Fruit fly (Drosophila melanogaster) whole organism, prepupa: ENCODE measurements around the gene CG6163.
A peak's percentile ranks its signal among the peaks of the same experiment; 100 is the strongest.

ENCODE experiments used
- CG1621 ChIP-seq: fragments of 200-800 bp; sonication (Bioruptor generic); optimal IDR thresholded peaks from 3 replicates; lab custom pipeline; 2018; ENCODE audit warnings: missing biosample characterization, mild to moderate bottlenecking, missing genetic modification characterization
- CG6808 ChIP-seq: fragments of 200-800 bp; sonication (Bioruptor generic); optimal IDR thresholded peaks from 3 replicates; lab custom pipeline; 2017; ENCODE audit warnings: missing biosample characterization, missing genetic modification characterization, mild to moderate bottlenecking, moderate library complexity, missing genetic modification reagents
- Eip78C ChIP-seq: fragments of 200-800 bp; sonication (Bioruptor generic); peaks from one replicate; lab custom pipeline; 2016; ENCODE audit warnings: missing biosample characterization, missing genetic modification characterization
- Hr39 ChIP-seq: fragments of 200-800 bp; sonication (Bioruptor generic); optimal IDR thresholded peaks from 2 replicates; lab custom pipeline; 2016; ENCODE audit warnings: missing biosample characterization, missing genetic modification characterization
- Lpt ChIP-seq: fragments of 200-800 bp; sonication (Bioruptor generic); optimal IDR thresholded peaks from 3 replicates; lab custom pipeline; 2016; ENCODE audit warnings: missing biosample characterization, missing genetic modification characterization
- esn ChIP-seq: fragments of 200-800 bp; sonication (Bioruptor generic); optimal IDR thresholded peaks from 2 replicates; lab custom pipeline; 2016; ENCODE audit warnings: missing biosample characterization, mild to moderate bottlenecking, missing genetic modification characterization, moderate library complexity
- svp ChIP-seq: fragments of 200-800 bp; sonication (Bioruptor generic); peaks from one replicate; lab custom pipeline; 2016; ENCODE audit warnings: missing biosample characterization, missing genetic modification characterization

DNA sequence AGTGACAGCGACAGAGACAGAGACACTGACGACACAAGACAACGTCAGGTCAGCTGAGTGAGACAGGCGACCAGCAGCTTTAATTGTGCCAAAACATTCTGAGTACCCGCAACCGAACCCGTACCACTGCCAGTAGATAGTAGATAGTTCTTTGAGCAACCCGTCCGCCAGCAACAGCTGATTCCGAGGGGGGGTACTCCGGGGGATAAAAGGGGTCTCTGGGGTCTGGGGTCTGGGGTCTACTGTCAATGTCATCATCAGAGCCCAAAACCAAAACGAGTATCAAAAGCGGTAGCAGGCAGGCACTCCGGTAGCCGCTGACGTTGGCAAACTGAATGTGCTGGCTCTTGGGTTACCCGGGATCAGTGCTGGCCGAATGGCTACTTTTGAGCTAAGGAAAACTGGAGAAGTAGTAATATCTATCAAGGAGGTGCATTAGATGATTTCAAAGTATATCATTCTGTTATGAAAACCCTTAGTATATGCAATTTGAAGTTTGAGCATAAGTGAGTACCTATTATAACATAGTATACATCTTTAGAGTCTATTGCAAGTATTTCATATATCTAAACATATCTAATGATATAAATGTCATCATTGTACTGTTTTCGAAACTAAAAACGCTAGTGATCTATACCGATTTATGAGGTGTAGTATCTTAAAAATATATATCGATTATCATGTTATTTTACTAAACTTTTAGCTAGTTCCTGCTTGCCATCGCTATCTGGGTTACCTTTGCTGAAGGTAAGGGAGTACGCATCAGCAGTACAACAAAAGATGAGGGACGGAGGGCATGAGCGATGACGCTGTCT, 16.6 kb upstream of the CG6163 start:
- TF ChIP-seq Hr39 (GFP tag; lab: Kevin White, UChicago): peak; percentile 7
- TF ChIP-seq svp (GFP tag; lab: Kevin White, UChicago): peak; percentile 62
- peak; percentile 31 for TF ChIP-seq esn (GFP tag; lab: Kevin White, UChicago)
- no peak for TF ChIP-seq CG6808 (GFP tag; lab: Kevin White, UChicago)
- peak; percentile 74 for TF ChIP-seq Eip78C (GFP tag; lab: Kevin White, UChicago)
- peak; percentile 13 for TF ChIP-seq CG1621
- no peak for TF ChIP-seq Lpt (GFP tag; lab: Kevin White, UChicago)
